Worm (Caenorhabditis elegans) whole organism, young adult: ENCODE results near the gene cka-2.

Source experiments
- B0019.2 ChIP-seq: fragments of 200-800 bp; sonication (Bioruptor generic); conservative IDR thresholded peaks from 2 replicates; pipeline ENCODE4 v1.3.6; 2022; ENCODE audit warnings: missing genetic modification reagents, missing genetic modification characterization, missing compliant biosample characterization
- B0336.3 ChIP-seq: fragments of 200-800 bp; sonication (Bioruptor generic); IDR thresholded peaks from 2 replicates; pipeline ENCODE4 v1.3.6; 2022; ENCODE audit warnings: missing genetic modification characterization, missing compliant biosample characterization
- D2030.7 ChIP-seq: fragments of 200-800 bp; sonication (Bioruptor generic); IDR thresholded peaks from 2 replicates; pipeline ENCODE4 v1.3.6; 2022; ENCODE audit warnings: missing genetic modification reagents, missing genetic modification characterization, missing compliant biosample characterization
- F23B12.7 ChIP-seq: sonication (generic microtip); optimal IDR thresholded peaks from 2 replicates; lab custom pipeline; 2017; ENCODE audit warnings: missing genetic modification characterization, mild to moderate bottlenecking, missing compliant biosample characterization, antibody characterized with exemption, moderate library complexity; ENCODE audit not compliant: insufficient read depth
- F57A8.1 ChIP-seq: fragments of 200-800 bp; sonication (Bioruptor generic); optimal IDR thresholded peaks from 2 replicates; lab custom pipeline; 2018; ENCODE audit warnings: mild to moderate bottlenecking, missing genetic modification characterization, moderate library complexity, missing compliant biosample characterization
- K12H6.12 ChIP-seq: fragments of 200-800 bp; sonication (Bioruptor generic); optimal IDR thresholded peaks from 2 replicates; lab custom pipeline; 2018; ENCODE audit warnings: mild to moderate bottlenecking, missing genetic modification characterization, missing compliant biosample characterization
- bed-1 ChIP-seq: fragments of 200-800 bp; sonication (Bioruptor generic); IDR thresholded peaks from 2 replicates; pipeline ENCODE4 v1.3.6; 2022; ENCODE audit warnings: missing genetic modification reagents, missing genetic modification characterization, missing compliant biosample characterization
- bed-2 ChIP-seq: fragments of 200-800 bp; sonication (Bioruptor generic); IDR thresholded peaks from 2 replicates; pipeline ENCODE4 v1.3.6; 2022; ENCODE audit warnings: missing genetic modification reagents, missing genetic modification characterization, missing compliant biosample characterization
- ccch-3 ChIP-seq: fragments of 200-800 bp; sonication (Bioruptor generic); optimal IDR thresholded peaks from 2 replicates; lab custom pipeline; 2018; ENCODE audit warnings: mild to moderate bottlenecking, missing genetic modification characterization, missing compliant biosample characterization
- cebp-2 ChIP-seq: fragments of 200-800 bp; sonication (Bioruptor generic); IDR thresholded peaks from 2 replicates; pipeline ENCODE4 v1.3.6; 2022; ENCODE audit warnings: missing genetic modification characterization, missing compliant biosample characterization
- ceh-100 ChIP-seq: fragments of 200-800 bp; sonication (Bioruptor generic); IDR thresholded peaks from 2 replicates; pipeline ENCODE4 v1.3.6; 2022; ENCODE audit warnings: missing genetic modification reagents, missing genetic modification characterization, missing compliant biosample characterization
- ceh-27 ChIP-seq: fragments of 200-800 bp; sonication (Bioruptor generic); optimal IDR thresholded peaks from 2 replicates; lab custom pipeline; 2018; ENCODE audit warnings: mild to moderate bottlenecking, missing genetic modification characterization, moderate library complexity, missing compliant biosample characterization
- ceh-91 ChIP-seq: fragments of 200-800 bp; sonication (Bioruptor generic); IDR thresholded peaks from 2 replicates; pipeline ENCODE4 v1.3.6; 2022; ENCODE audit warnings: missing genetic modification reagents, missing genetic modification characterization, missing compliant biosample characterization
- dox-1 ChIP-seq: fragments of 200-800 bp; sonication (Bioruptor generic); IDR thresholded peaks from 2 replicates; pipeline ENCODE4 v1.3.6; 2022; ENCODE audit warnings: missing genetic modification reagents, missing genetic modification characterization, missing compliant biosample characterization
- dpl-1 ChIP-seq: fragments of 150-350 bp; optimal IDR thresholded peaks from 2 replicates; lab custom pipeline; 2014; ENCODE audit warnings: missing biosample characterization, missing genetic modification reagents, missing genetic modification characterization
- egl-44 ChIP-seq: fragments of 200-800 bp; sonication (Bioruptor generic); IDR thresholded peaks from 2 replicates; pipeline ENCODE4 v1.3.6; 2022; ENCODE audit warnings: missing genetic modification reagents, missing genetic modification characterization, missing compliant biosample characterization
- egrh-3 ChIP-seq: fragments of 200-800 bp; sonication (Bioruptor generic); IDR thresholded peaks from 2 replicates; pipeline ENCODE4 v1.3.6; 2022; ENCODE audit warnings: missing genetic modification reagents, missing genetic modification characterization, missing compliant biosample characterization
- ekl-4 ChIP-seq: fragments of 200-800 bp; sonication (Bioruptor generic); IDR thresholded peaks from 2 replicates; pipeline ENCODE4 v1.3.6; 2022; ENCODE audit warnings: missing genetic modification reagents, missing genetic modification characterization, missing compliant biosample characterization
- gei-17 ChIP-seq: fragments of 200-800 bp; sonication (Bioruptor generic); optimal IDR thresholded peaks from 2 replicates; lab custom pipeline; 2018; ENCODE audit warnings: mild to moderate bottlenecking, missing genetic modification characterization, missing compliant biosample characterization
- him-1 ChIP-seq: sonication (generic microtip); optimal IDR thresholded peaks from 2 replicates; lab custom pipeline; 2016; ENCODE audit warnings: missing genotype, missing genetic modification reagents, missing genetic modification characterization, missing compliant biosample characterization
- hlh-12 ChIP-seq: sonication (generic microtip); optimal IDR thresholded peaks from 2 replicates; lab custom pipeline; 2016; ENCODE audit warnings: missing genetic modification characterization, missing compliant biosample characterization
- hlh-26 ChIP-seq: fragments of 200-800 bp; sonication (Bioruptor generic); conservative IDR thresholded peaks from 2 replicates; pipeline ENCODE4 v1.3.6; 2022; ENCODE audit warnings: missing genetic modification reagents, missing genetic modification characterization, missing compliant biosample characterization
- hmg-1.2 ChIP-seq: fragments of 200-800 bp; sonication (Bioruptor generic); IDR thresholded peaks from 2 replicates; pipeline ENCODE4 v1.3.6; 2022; ENCODE audit warnings: missing genetic modification reagents, missing genetic modification characterization, missing compliant biosample characterization
- lin-54 ChIP-seq: fragments of 200-800 bp; sonication (Bioruptor generic); optimal IDR thresholded peaks from 2 replicates; lab custom pipeline; 2018; ENCODE audit warnings: mild to moderate bottlenecking, missing genetic modification characterization, missing compliant biosample characterization
- lir-1 ChIP-seq: fragments of 200-800 bp; sonication (Bioruptor generic); conservative IDR thresholded peaks from 2 replicates; pipeline ENCODE4 v1.3.6; 2022; ENCODE audit warnings: missing genetic modification reagents, missing genetic modification characterization, missing compliant biosample characterization
- lsl-1 ChIP-seq: fragments of 200-800 bp; sonication (Bioruptor generic); optimal IDR thresholded peaks from 2 replicates; lab custom pipeline; 2018; ENCODE audit warnings: mild to moderate bottlenecking, missing genetic modification characterization, moderate library complexity, missing compliant biosample characterization
- madf-10 ChIP-seq: sonication (generic microtip); optimal IDR thresholded peaks from 2 replicates; lab custom pipeline; 2016; ENCODE audit warnings: mild to moderate bottlenecking, missing genetic modification characterization, missing compliant biosample characterization
- madf-8 ChIP-seq: fragments of 200-800 bp; sonication (Bioruptor generic); conservative IDR thresholded peaks from 2 replicates; pipeline ENCODE4 v1.3.6; 2022; ENCODE audit warnings: missing genetic modification reagents, missing genetic modification characterization, missing compliant biosample characterization
- mxl-1 ChIP-seq: sonication (generic microtip); optimal IDR thresholded peaks from 2 replicates; lab custom pipeline; 2016; ENCODE audit warnings: missing genetic modification characterization, missing compliant biosample characterization
- nfyb-1 ChIP-seq: fragments of 200-800 bp; sonication (Bioruptor generic); IDR thresholded peaks from 2 replicates; pipeline ENCODE4 v1.3.6; 2022; ENCODE audit warnings: missing genetic modification reagents, missing genetic modification characterization, missing compliant biosample characterization
- nhr-179 ChIP-seq: sonication (generic microtip); optimal IDR thresholded peaks from 2 replicates; lab custom pipeline; 2016; ENCODE audit warnings: mild to moderate bottlenecking, missing genetic modification characterization, missing compliant biosample characterization
- nhr-80 ChIP-seq: sonication (generic microtip); optimal IDR thresholded peaks from 2 replicates; lab custom pipeline; 2016; ENCODE audit warnings: missing genetic modification characterization, missing compliant biosample characterization
- pbrm-1 ChIP-seq: fragments of 200-800 bp; sonication (Bioruptor generic); IDR thresholded peaks from 2 replicates; pipeline ENCODE4 v1.3.6; 2022; ENCODE audit warnings: missing genetic modification reagents, missing genetic modification characterization, missing compliant biosample characterization
- rcor-1 ChIP-seq: fragments of 200-800 bp; sonication (Bioruptor generic); IDR thresholded peaks from 2 replicates; pipeline ENCODE4 v1.3.6; 2022; ENCODE audit warnings: missing genetic modification reagents, missing genetic modification characterization, missing compliant biosample characterization
- snpc-1.1 ChIP-seq: sonication (generic microtip); optimal IDR thresholded peaks from 2 replicates; lab custom pipeline; 2017; ENCODE audit warnings: missing genetic modification characterization, mild to moderate bottlenecking, missing compliant biosample characterization, antibody characterized with exemption, moderate library complexity, missing genotype, missing genetic modification reagents; ENCODE audit not compliant: insufficient read depth
- tbp1 ChIP-seq: fragments of 200-800 bp; sonication (Bioruptor generic); optimal IDR thresholded peaks from 2 replicates; lab custom pipeline; 2018; ENCODE audit warnings: mild to moderate bottlenecking, missing genetic modification characterization, missing compliant biosample characterization
- zim-3 ChIP-seq: sonication (generic microtip); optimal IDR thresholded peaks from 2 replicates; lab custom pipeline; 2017; ENCODE audit warnings: mild to moderate bottlenecking, missing genetic modification characterization, moderate library complexity, missing compliant biosample characterization
- ztf-22 ChIP-seq: fragments of 200-800 bp; sonication (Bioruptor generic); optimal IDR thresholded peaks from 2 replicates; lab custom pipeline; 2018; ENCODE audit warnings: mild to moderate bottlenecking, missing genetic modification characterization, moderate library complexity, missing compliant biosample characterization
- ztf-3 ChIP-seq: fragments of 200-800 bp; sonication (Bioruptor generic); optimal IDR thresholded peaks from 2 replicates; lab custom pipeline; 2018; ENCODE audit warnings: mild to moderate bottlenecking, missing genetic modification characterization, missing compliant biosample characterization

The cka-2 gene

DNA sequence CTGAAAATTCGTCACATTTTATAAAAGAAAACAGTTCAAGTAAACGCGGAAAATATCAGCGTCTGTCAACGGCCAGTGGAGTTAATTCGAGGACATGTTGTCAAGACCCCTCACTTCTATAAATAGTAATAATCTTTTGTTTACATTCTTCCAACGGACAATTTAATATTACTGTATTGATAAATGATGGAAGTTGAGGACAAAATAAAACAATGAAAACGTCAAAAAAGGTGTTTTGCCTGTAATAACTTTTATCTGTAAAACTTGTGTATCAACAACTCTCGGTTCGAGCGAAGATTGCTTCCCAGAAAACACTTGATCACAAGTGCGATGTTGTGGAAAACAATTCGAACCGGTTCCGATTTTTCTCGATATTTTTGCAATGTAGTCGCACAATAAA is 37.5 kb upstream of the cka-2 start:
- TF ChIP-seq rcor-1 (GFP tag; lab: Robert Waterston, UW) (no peak), zim-3 (tag; lab: Kevin White, UChicago) (no peak), nhr-80 (peak; percentile 10)

DNA sequence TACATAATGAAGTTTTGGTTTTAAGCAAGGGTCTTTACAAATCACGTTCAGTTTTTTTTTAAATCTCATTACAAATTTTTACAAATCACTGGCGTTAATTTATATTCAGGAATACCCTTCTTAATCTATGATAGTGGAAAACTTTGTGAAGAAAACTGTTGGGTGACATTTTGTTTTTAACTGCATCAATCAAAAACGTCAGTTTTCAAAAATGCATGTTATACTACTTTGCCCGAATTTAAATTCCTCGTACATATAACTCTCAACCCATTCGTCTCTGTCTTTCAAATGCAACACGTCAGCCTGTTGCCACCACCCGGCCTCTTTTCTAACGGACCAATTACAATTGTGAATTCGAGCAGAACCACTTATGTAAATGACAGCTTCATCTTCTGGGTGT is 37.0 kb upstream of the cka-2 start, which contains the start of gene hlh-13:
Gene hlh-13, plus strand, starts transcription at position 301 of the 400 bp plus-strand sequence.
- no peak for TF ChIP-seq hmg-1.2 (GFP tag; lab: Robert Waterston, UW)
- no peak for TF ChIP-seq gei-17 (GFP tag; lab: Kevin White, UChicago)
- no peak for TF ChIP-seq pbrm-1 (GFP tag; lab: Robert Waterston, UW)
- TF ChIP-seq dpl-1 (GFP tag; lab: Kevin White, UChicago), result no peak
- no peak for TF ChIP-seq him-1 (tag; lab: Kevin White, UChicago)
- no peak for TF ChIP-seq bed-1 (GFP tag; lab: Robert Waterston, UW)
- TF ChIP-seq madf-8, result no peak
- TF ChIP-seq B0336.3 (GFP tag; lab: Robert Waterston, UW), result no peak
- no peak for TF ChIP-seq ceh-100 (GFP tag; lab: Robert Waterston, UW)
- TF ChIP-seq ekl-4, result no peak
- no peak for TF ChIP-seq dox-1 (GFP tag; lab: Robert Waterston, UW)
- TF ChIP-seq ztf-22 (GFP tag; lab: Kevin White, UChicago), result no peak
- TF ChIP-seq ccch-3 (GFP tag; lab: Kevin White, UChicago), result no peak
- no peak for TF ChIP-seq nfyb-1
- TF ChIP-seq B0019.2, result no peak
- no peak for TF ChIP-seq cebp-2 (GFP tag; lab: Robert Waterston, UW)
- no peak for TF ChIP-seq mxl-1 (tag; lab: Kevin White, UChicago)
- TF ChIP-seq lin-54 (GFP tag; lab: Kevin White, UChicago), result no peak
- no peak for TF ChIP-seq hlh-26 (GFP tag; lab: Robert Waterston, UW)
- no peak for TF ChIP-seq lsl-1

DNA sequence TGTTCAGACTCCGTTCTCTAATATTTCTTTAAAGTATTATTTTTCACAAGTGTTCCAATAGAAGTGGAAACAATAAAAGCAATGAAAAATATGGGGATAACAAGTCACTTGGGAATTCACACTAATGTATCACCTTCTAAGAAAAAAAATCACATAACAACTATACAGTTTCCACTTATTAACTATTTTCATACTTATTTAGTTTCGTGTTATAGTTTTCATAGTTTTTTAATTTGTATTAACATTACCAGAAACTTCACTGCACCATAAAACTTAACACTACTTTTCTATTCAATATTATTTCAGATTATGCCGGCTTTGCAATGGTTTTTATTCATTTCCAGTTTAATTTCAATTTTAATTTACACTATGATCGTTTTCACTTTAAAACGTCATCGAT is 33.9 kb upstream of the cka-2 start, which contains the start of gene srv-5:
Gene srv-5, plus strand, starts transcription at position 301 of the 400 bp plus-strand sequence.
- TF ChIP-seq nhr-179 (tag; lab: Kevin White, UChicago) (no peak), snpc-1.1 (tag; lab: Kevin White, UChicago) (no peak), ceh-91 (no peak), K12H6.12 (no peak)

DNA sequence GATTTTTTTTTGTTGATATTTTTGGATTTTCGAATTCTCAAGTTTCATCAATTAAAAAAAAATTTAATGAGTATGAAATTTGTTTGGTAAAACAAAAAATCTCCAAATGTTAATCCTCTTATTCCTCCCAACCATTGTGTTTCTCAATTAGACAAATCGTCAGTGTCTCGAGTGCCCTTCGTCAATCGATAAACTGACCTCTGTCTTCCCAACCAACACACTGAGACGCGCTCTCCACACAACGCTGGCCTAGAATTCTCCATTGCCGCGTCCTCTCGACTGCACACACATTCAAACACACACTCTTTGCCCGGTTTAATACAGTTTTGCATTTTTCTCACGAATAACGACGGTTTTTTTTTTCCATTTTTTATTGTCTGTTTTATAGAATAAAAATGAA is 31.1 kb upstream of the cka-2 start, which contains the start of gene taf-11.1:
Gene taf-11.1, plus strand, starts transcription at position 389 of the 400 bp plus-strand sequence.
- TF ChIP-seq ceh-27 (GFP tag; lab: Kevin White, UChicago) (peak; percentile 3), F23B12.7 (tag; lab: Kevin White, UChicago) (no peak), hlh-12 (tag; lab: Kevin White, UChicago) (no peak), ceh-100 (GFP tag; lab: Robert Waterston, UW) (no peak), lir-1 (GFP tag; lab: Robert Waterston, UW) (no peak), egl-44 (no peak), snpc-1.1 (tag; lab: Kevin White, UChicago) (no peak), hmg-1.2 (GFP tag; lab: Robert Waterston, UW) (peak; percentile 33; the same call in 1 of the 2 replicates), tbp1 (GFP tag; lab: Kevin White, UChicago) (no peak), egrh-3 (GFP tag; lab: Robert Waterston, UW) (no peak), nhr-80 (peak; percentile 44), dox-1 (GFP tag; lab: Robert Waterston, UW) (0 out of 2 replicates have a peak, but pooled peaks have one; percentile 8), D2030.7 (GFP tag; lab: Robert Waterston, UW) (no peak), bed-2 (GFP tag; lab: Robert Waterston, UW) (no peak), madf-10 (tag; lab: Kevin White, UChicago) (no peak), F57A8.1 (GFP tag; lab: Kevin White, UChicago) (no peak), ztf-3 (no peak)
- TF ChIP-seq, all 124 proteins: peak for 4
